Fruit fly (Drosophila melanogaster): ENCODE measurements around the gene z.

dm6 chrX:2461421-2462393 lies 14.1 kb downstream of the z start:
- no peak for TF ChIP-seq CG14655 (GFP tag; optimal IDR thresholded peaks at IDR 0.05)
- no peak for TF ChIP-seq CG12605 (GFP tag; IDR thresholded peaks at IDR 0.05)
- no peak for TF ChIP-seq CG8159 (tag; optimal IDR thresholded peaks at IDR 0.05)
- TF ChIP-seq gl (tag; optimal IDR thresholded peaks at IDR 0.05) = no peak
- TF ChIP-seq CG15710 (tag; optimal IDR thresholded peaks at IDR 0.05) = no peak
- TF ChIP-seq CG17806 (tag; optimal IDR thresholded peaks at IDR 0.05) = no peak
- TF ChIP-seq EcR (GFP tag; optimal IDR thresholded peaks at IDR 0.05) = no peak
